Worm (Caenorhabditis elegans) whole organism, L4 larva: ENCODE measurements around the gene sli-1.

Experiments
- unc-130 ChIP-seq: sonication (generic microtip); optimal IDR thresholded peaks from 2 replicates; lab custom pipeline; 2016; ENCODE audit warnings: missing genetic modification reagents, missing genetic modification characterization, missing compliant biosample characterization

sli-1 gene

DNA sequence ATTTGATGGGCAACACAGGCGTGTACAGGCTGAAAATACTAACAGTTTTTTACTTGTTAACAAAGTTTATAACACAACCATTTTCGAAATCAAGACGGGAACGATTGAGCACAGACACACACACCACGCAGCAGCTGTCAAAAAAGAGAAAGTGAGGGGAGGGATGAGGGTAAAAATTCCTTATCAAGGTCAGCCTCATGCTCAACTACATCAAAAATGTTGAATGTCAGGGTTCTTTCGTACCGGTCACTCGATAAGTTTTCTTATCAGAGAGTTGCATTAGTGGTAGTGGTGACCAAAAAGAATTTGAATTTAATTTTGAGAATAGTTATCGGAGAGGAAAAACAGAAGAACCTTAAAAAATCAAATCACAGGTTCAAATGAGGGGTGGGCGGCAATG, 55.2 kb downstream of the sli-1 start, which contains the start of gene T19D7.6 (continued):
- no peak for TF ChIP-seq unc-130 (GFP tag; lab: Kevin White, UChicago)
